Fruit fly (Drosophila melanogaster) whole organism, embryonic: ENCODE measurements around the gene gkt.
A peak's percentile ranks its signal among the peaks of the same experiment; 100 is the strongest.

Experiments used
- B-H1 ChIP-seq: fragments of 200-800 bp; sonication (Bioruptor generic); IDR thresholded peaks from 3 replicates; pipeline ENCODE4 v1.3.6; 2022; ENCODE audit warnings: missing biosample characterization, missing genetic modification characterization
- BtbVII ChIP-seq: fragments of 200-800 bp; sonication (Bioruptor generic); optimal IDR thresholded peaks from 3 replicates; lab custom pipeline; 2017; ENCODE audit warnings: missing biosample characterization, mild to moderate bottlenecking, missing genetic modification characterization
- CG11398 ChIP-seq: fragments of 200-800 bp; sonication (Bioruptor generic); optimal IDR thresholded peaks from 2 replicates; lab custom pipeline; 2016; ENCODE audit warnings: missing biosample characterization, missing genetic modification characterization
- CG13296 ChIP-seq: fragments of 200-800 bp; sonication (Bioruptor generic); optimal IDR thresholded peaks from 3 replicates; lab custom pipeline; 2018; ENCODE audit warnings: missing biosample characterization, mild to moderate bottlenecking, missing genetic modification characterization
- CG15269 ChIP-seq: fragments of 200-800 bp; sonication (Bioruptor generic); optimal IDR thresholded peaks from 2 replicates; lab custom pipeline; 2018; ENCODE audit warnings: missing biosample characterization, mild to moderate bottlenecking, missing genetic modification characterization, moderate library complexity
- CG17612 ChIP-seq: fragments of 200-800 bp; sonication (Bioruptor generic); IDR thresholded peaks from 2 replicates; pipeline ENCODE4 v1.3.6; 2022; ENCODE audit warnings: missing biosample characterization, missing genetic modification characterization
- CG31441 ChIP-seq: fragments of 200-800 bp; sonication (Bioruptor generic); IDR thresholded peaks from 2 replicates; pipeline ENCODE4 v1.3.6; 2022; ENCODE audit warnings: missing biosample characterization, missing genetic modification characterization
- CG34224 ChIP-seq: fragments of 200-800 bp; sonication (Bioruptor generic); IDR thresholded peaks from 3 replicates; pipeline ENCODE4 v1.3.6; 2022; ENCODE audit warnings: missing biosample characterization, missing genetic modification characterization; ENCODE audit not compliant: partially characterized antibody
- CG34422 ChIP-seq: fragments of 200-800 bp; sonication (Bioruptor generic); IDR thresholded peaks from 3 replicates; pipeline ENCODE4 v1.3.6; 2022; ENCODE audit warnings: missing biosample characterization, missing genetic modification characterization
- CG42726 ChIP-seq: fragments of 200-800 bp; sonication (Bioruptor generic); IDR thresholded peaks from 2 replicates; pipeline ENCODE4 v1.3.6; 2022; ENCODE audit warnings: missing biosample characterization, missing genetic modification characterization; ENCODE audit not compliant: partially characterized antibody
- CG7987 ChIP-seq: fragments of 200-800 bp; sonication (Bioruptor generic); optimal IDR thresholded peaks from 2 replicates; lab custom pipeline; 2018; ENCODE audit warnings: missing biosample characterization, mild to moderate bottlenecking, missing genetic modification characterization, moderate library complexity
- CG8924 ChIP-seq: fragments of 200-800 bp; optimal IDR thresholded peaks from 3 replicates; lab custom pipeline; 2019; ENCODE audit warnings: missing biosample characterization, mild to moderate bottlenecking, missing genetic modification characterization, moderate library complexity
- CG9215 ChIP-seq: fragments of 200-800 bp; sonication (Bioruptor generic); IDR thresholded peaks from 2 replicates; pipeline ENCODE4 v1.3.6; 2022; ENCODE audit warnings: missing biosample characterization, missing genetic modification characterization
- Doc3 ChIP-seq: fragments of 200-800 bp; sonication (Bioruptor generic); IDR thresholded peaks from 3 replicates; pipeline ENCODE4 v1.3.6; 2022; ENCODE audit warnings: missing biosample characterization, missing genetic modification characterization; ENCODE audit not compliant: partially characterized antibody
- Dref ChIP-seq: fragments of 200-800 bp; sonication (Bioruptor generic); IDR thresholded peaks from 2 replicates; pipeline ENCODE4 v1.3.6; 2022; ENCODE audit warnings: missing biosample characterization, missing genetic modification characterization
- Ets65A ChIP-seq: fragments of 200-800 bp; sonication (Bioruptor generic); peaks from one replicate; lab custom pipeline; 2016; ENCODE audit warnings: missing biosample characterization, missing genetic modification characterization
- Gug ChIP-seq: fragments of 200-800 bp; sonication (Bioruptor generic); IDR thresholded peaks from 4 replicates; pipeline ENCODE4 v1.3.6; 2022; ENCODE audit warnings: missing biosample characterization, missing genetic modification characterization
- H2.0 ChIP-seq: fragments of 200-800 bp; sonication (Bioruptor generic); IDR thresholded peaks from 2 replicates; pipeline ENCODE4 v1.3.6; 2022; ENCODE audit warnings: missing biosample characterization, missing genetic modification characterization
- HLHmδ ChIP-seq: fragments of 200-800 bp; sonication (Bioruptor generic); optimal IDR thresholded peaks from 2 replicates; lab custom pipeline; 2018; ENCODE audit warnings: missing biosample characterization, mild to moderate bottlenecking, missing genetic modification characterization, moderate library complexity
- Hmr ChIP-seq: fragments of 200-800 bp; sonication (Bioruptor generic); optimal IDR thresholded peaks from 3 replicates; lab custom pipeline; 2017; ENCODE audit warnings: mild to moderate bottlenecking, missing biosample characterization, missing genetic modification reagents, missing genetic modification characterization
- Hr51 ChIP-seq, 2 experiments: fragments of 200-800 bp; sonication (Bioruptor generic); optimal IDR thresholded peaks; 2 replicates in 1 of 2; 3 replicates in 1 of 2; lab custom pipeline; 2016 to 2018; ENCODE audit warnings: missing biosample characterization in 2 of 2, missing genetic modification characterization in 2 of 2, mild to moderate bottlenecking in 1 of 2, moderate library complexity in 1 of 2
- Jarid2 ChIP-seq: fragments of 200-800 bp; sonication (Bioruptor generic); optimal IDR thresholded peaks from 3 replicates; lab custom pipeline; 2017; ENCODE audit warnings: mild to moderate bottlenecking, missing biosample characterization, missing genetic modification reagents, missing genetic modification characterization
- Meics ChIP-seq: fragments of 200-800 bp; sonication (Bioruptor generic); optimal IDR thresholded peaks from 2 replicates; lab custom pipeline; 2017; ENCODE audit warnings: missing biosample characterization, mild to moderate bottlenecking, missing genetic modification characterization
- Mes4 ChIP-seq: fragments of 200-800 bp; sonication (Bioruptor generic); optimal IDR thresholded peaks from 2 replicates; lab custom pipeline; 2016; ENCODE audit warnings: missing biosample characterization, missing genetic modification characterization
- Sin3A ChIP-seq: fragments of >200 bp; optimal IDR thresholded peaks from 2 replicates; lab custom pipeline; 2018
- Stat92E ChIP-seq, 3 experiments: fragments of >200 bp in 2 of 3; fragments of 200-800 bp in 1 of 3; sonication (Bioruptor generic) in 1 of 3; optimal IDR thresholded peaks; 2 replicates each; lab custom pipeline; 2017 to 2019; ENCODE audit warnings: missing biosample characterization in 3 of 3, missing genetic modification characterization in 3 of 3, mild to moderate bottlenecking in 1 of 3, moderate library complexity in 1 of 3
- Vsx1 ChIP-seq: fragments of 200-800 bp; sonication (Bioruptor generic); optimal IDR thresholded peaks from 2 replicates; lab custom pipeline; 2017; ENCODE audit warnings: missing biosample characterization, mild to moderate bottlenecking, missing genetic modification characterization, missing genetic modification reagents
- Xrp1 ChIP-seq: fragments of 200-800 bp; sonication (Bioruptor generic); IDR thresholded peaks from 2 replicates; pipeline ENCODE4 v1.3.6; 2022; ENCODE audit warnings: missing biosample characterization, missing genetic modification characterization
- amos ChIP-seq: fragments of 200-800 bp; sonication (Bioruptor generic); IDR thresholded peaks from 2 replicates; pipeline ENCODE4 v1.3.6; 2022; ENCODE audit warnings: missing biosample characterization, missing genetic modification characterization; ENCODE audit not compliant: partially characterized antibody
- ap ChIP-seq: fragments of 200-800 bp; sonication (Bioruptor generic); IDR thresholded peaks from 2 replicates; pipeline ENCODE4 v1.3.6; 2022; ENCODE audit warnings: missing biosample characterization, missing genetic modification characterization
- ase ChIP-seq: fragments of 200-800 bp; sonication (Bioruptor generic); IDR thresholded peaks from 3 replicates; pipeline ENCODE4 v1.3.6; 2022; ENCODE audit warnings: missing biosample characterization, missing genetic modification characterization
- dpn ChIP-seq, 2 experiments: fragments of 200-800 bp; sonication (Bioruptor generic); optimal IDR thresholded peaks; 3 replicates each; lab custom pipeline; 2016; ENCODE audit warnings: missing biosample characterization in 2 of 2, missing genetic modification characterization in 2 of 2
- exex ChIP-seq: fragments of 200-800 bp; sonication (Bioruptor generic); optimal IDR thresholded peaks from 4 replicates; lab custom pipeline; 2018; ENCODE audit warnings: missing biosample characterization, mild to moderate bottlenecking, missing genetic modification characterization, moderate library complexity
- fd102C ChIP-seq: fragments of 200-800 bp; sonication (Bioruptor generic); optimal IDR thresholded peaks from 2 replicates; lab custom pipeline; 2018; ENCODE audit warnings: missing biosample characterization, mild to moderate bottlenecking, missing genetic modification characterization, moderate library complexity
- hb ChIP-seq: fragments of 200-800 bp; sonication (Bioruptor generic); IDR thresholded peaks from 3 replicates; pipeline ENCODE4 v1.3.6; 2022; ENCODE audit warnings: missing biosample characterization, missing genetic modification characterization; ENCODE audit not compliant: partially characterized antibody
- hbn ChIP-seq: fragments of 200-800 bp; sonication (Bioruptor generic); IDR thresholded peaks from 2 replicates; pipeline ENCODE4 v1.3.6; 2022; ENCODE audit warnings: missing biosample characterization, missing genetic modification characterization; ENCODE audit not compliant: partially characterized antibody
- hkb ChIP-seq, 2 experiments: fragments of 200-800 bp in 1 of 2; fragments of >200 bp in 1 of 2; sonication (Bioruptor generic) in 1 of 2; IDR thresholded peaks in 1 of 2; optimal IDR thresholded peaks in 1 of 2; 2 replicates each; pipeline versions ENCODE4 v1.3.6 to Lab custom; 2017 to 2022; ENCODE audit warnings: missing biosample characterization in 1 of 2, missing genetic modification characterization in 1 of 2
- knrl ChIP-seq: fragments of 200-800 bp; sonication (Bioruptor generic); IDR thresholded peaks from 3 replicates; pipeline ENCODE4 v1.3.6; 2022; ENCODE audit warnings: missing biosample characterization, missing genetic modification characterization; ENCODE audit not compliant: partially characterized antibody
- lab ChIP-seq: fragments of 200-800 bp; sonication (Bioruptor generic); optimal IDR thresholded peaks from 3 replicates; lab custom pipeline; 2017; ENCODE audit warnings: missing biosample characterization, missing genetic modification characterization, mild to moderate bottlenecking, moderate library complexity, missing genetic modification reagents
- lmd ChIP-seq: fragments of 200-800 bp; sonication (Bioruptor generic); IDR thresholded peaks from 2 replicates; pipeline ENCODE4 v1.3.6; 2022; ENCODE audit warnings: missing biosample characterization, missing genetic modification characterization
- nerfin-2 ChIP-seq: fragments of 200-800 bp; sonication (Bioruptor generic); IDR thresholded peaks from 2 replicates; pipeline ENCODE4 v1.3.6; 2022; ENCODE audit warnings: missing biosample characterization, missing genetic modification characterization; ENCODE audit not compliant: partially characterized antibody
- pfk ChIP-seq: fragments of 200-800 bp; sonication (Bioruptor generic); optimal IDR thresholded peaks from 2 replicates; lab custom pipeline; 2018; ENCODE audit warnings: missing biosample characterization, mild to moderate bottlenecking, missing genetic modification characterization, moderate library complexity
- run ChIP-seq: fragments of 200-800 bp; sonication (Bioruptor generic); optimal IDR thresholded peaks from 3 replicates; lab custom pipeline; 2018; ENCODE audit warnings: missing biosample characterization, mild to moderate bottlenecking, missing genetic modification characterization
- scrt ChIP-seq: fragments of 200-800 bp; sonication (Bioruptor generic); optimal IDR thresholded peaks from 2 replicates; lab custom pipeline; 2018; ENCODE audit warnings: missing biosample characterization, mild to moderate bottlenecking, missing genetic modification characterization, moderate library complexity
- seq ChIP-seq: fragments of 200-800 bp; sonication (Bioruptor generic); IDR thresholded peaks from 2 replicates; pipeline ENCODE4 v1.3.6; 2022; ENCODE audit warnings: missing biosample characterization, missing genetic modification characterization
- sqz ChIP-seq: fragments of 200-800 bp; sonication (Bioruptor generic); optimal IDR thresholded peaks from 3 replicates; lab custom pipeline; 2018; ENCODE audit warnings: missing biosample characterization, mild to moderate bottlenecking, missing genetic modification characterization
- unc-4 ChIP-seq: fragments of 200-800 bp; sonication (Bioruptor generic); IDR thresholded peaks from 2 replicates; pipeline ENCODE4 v1.3.6; 2022; ENCODE audit warnings: missing biosample characterization, missing genetic modification characterization; ENCODE audit not compliant: partially characterized antibody
- wdn ChIP-seq: fragments of 200-800 bp; sonication (Bioruptor generic); IDR thresholded peaks from 2 replicates; pipeline ENCODE4 v1.3.6; 2022; ENCODE audit warnings: missing biosample characterization, missing genetic modification characterization

The gkt gene

DNA sequence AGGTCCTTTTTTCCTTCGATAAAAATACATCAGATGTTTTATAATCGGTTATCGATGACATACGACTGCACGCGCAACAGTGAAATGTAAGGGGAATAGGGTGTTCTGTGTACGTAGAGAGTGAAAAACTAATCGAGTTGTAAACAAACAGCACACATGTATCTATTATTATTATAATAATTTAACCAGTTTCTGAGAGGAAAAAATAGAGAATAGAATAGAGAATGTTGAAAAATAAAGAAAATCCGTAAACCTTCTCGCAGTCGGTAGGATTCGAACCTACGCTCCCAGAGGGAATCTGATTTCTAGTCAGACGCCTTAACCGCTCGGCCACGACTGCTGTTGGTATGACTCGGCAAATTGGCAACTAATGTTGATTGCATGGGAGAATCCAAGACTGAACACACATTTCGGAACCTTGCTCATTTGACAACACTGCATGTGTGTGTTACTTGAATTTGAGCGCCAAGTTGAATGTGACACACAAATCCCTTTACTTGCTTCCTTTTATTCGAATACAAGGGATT lies 13.1 kb downstream of the gkt start (continued):
- TF ChIP-seq CG9215 (GFP tag; lab: Robert Waterston, UW) (no peak), Doc3 (peak; percentile 31; the same call in 1 of the 3 replicates), fd102C (GFP tag; lab: Kevin White, UChicago) (peak; percentile 36), seq (GFP tag; lab: Robert Waterston, UW) (peak; percentile 51; the same call in 1 of the 2 replicates), hbn (GFP tag; lab: Robert Waterston, UW) (no peak), CG34224 (GFP tag; lab: Robert Waterston, UW) (peak; percentile 77), Sin3A (lab: Kevin White, UChicago) (no peak), ap (GFP tag; lab: Robert Waterston, UW) (no peak), H2.0 (no peak), Vsx1 (peak; percentile 35), lmd (GFP tag; lab: Robert Waterston, UW) (no peak), Dref (peak; percentile 58), CG31441 (GFP tag; lab: Robert Waterston, UW) (peak; percentile 44; the same call in 1 of the 2 replicates), lab (GFP tag; lab: Kevin White, UChicago) (peak; percentile 64), Jarid2 (no peak), Hr51 (GFP tag; optimal IDR thresholded peaks at IDR 0.05; lab: Kevin White, UChicago) (no peak), CG15269 (tag; lab: Kevin White, UChicago) (no peak), ase (GFP tag; lab: Robert Waterston, UW) (no peak), nerfin-2 (GFP tag; lab: Robert Waterston, UW) (peak; percentile 79), Meics (GFP tag; lab: Kevin White, UChicago) (peak; percentile 19), amos (peak; percentile 88), hb (GFP tag; lab: Robert Waterston, UW) (peak; percentile 79), dpn (GFP tag; optimal IDR thresholded peaks at IDR 0.05; lab: Kevin White, UChicago) (peak in 1 of 2 experiments; percentile 17), HLHmδ (GFP tag; lab: Kevin White, UChicago) (peak; percentile 3), Hmr (peak; percentile 19), scrt (GFP tag; lab: Kevin White, UChicago) (peak; percentile 27), Ets65A (no peak), B-H1 (GFP tag; lab: Robert Waterston, UW) (no peak), knrl (GFP tag; lab: Robert Waterston, UW) (peak; percentile 66), hkb (optimal IDR thresholded peaks at IDR 0.05; lab: Kevin White, UChicago) (no peak), hkb (GFP tag; IDR thresholded peaks at IDR 0.05; lab: Robert Waterston, UW) (peak; percentile 79), CG13296 (GFP tag; lab: Kevin White, UChicago) (peak; percentile 51), Mes4 (no peak), Xrp1 (0 out of 2 replicates have a peak, but pooled peaks have one; percentile 22), unc-4 (GFP tag; lab: Robert Waterston, UW) (peak; percentile 58), Gug (no peak), sqz (peak; percentile 58), exex (tag; lab: Kevin White, UChicago) (peak; percentile 2), Stat92E (GFP tag; optimal IDR thresholded peaks at IDR 0.05; lab: Kevin White, UChicago) (peak in 1 of 3 experiments; percentile 89), run (no peak), pfk (GFP tag; lab: Kevin White, UChicago) (no peak), CG7987 (GFP tag; lab: Kevin White, UChicago) (peak; percentile 60), CG34422 (peak; percentile 16; the same call in 1 of the 3 replicates), wdn (GFP tag; lab: Robert Waterston, UW) (no peak), CG17612 (GFP tag; lab: Robert Waterston, UW) (no peak), BtbVII (GFP tag; lab: Kevin White, UChicago) (peak; percentile 59), CG42726 (GFP tag; lab: Robert Waterston, UW) (peak; percentile 87), CG11398 (no peak), CG8924 (peak; percentile 41)
